Comparison of ENCODE assay signal across 1 worm cellular context in the genomic region with DNA sequence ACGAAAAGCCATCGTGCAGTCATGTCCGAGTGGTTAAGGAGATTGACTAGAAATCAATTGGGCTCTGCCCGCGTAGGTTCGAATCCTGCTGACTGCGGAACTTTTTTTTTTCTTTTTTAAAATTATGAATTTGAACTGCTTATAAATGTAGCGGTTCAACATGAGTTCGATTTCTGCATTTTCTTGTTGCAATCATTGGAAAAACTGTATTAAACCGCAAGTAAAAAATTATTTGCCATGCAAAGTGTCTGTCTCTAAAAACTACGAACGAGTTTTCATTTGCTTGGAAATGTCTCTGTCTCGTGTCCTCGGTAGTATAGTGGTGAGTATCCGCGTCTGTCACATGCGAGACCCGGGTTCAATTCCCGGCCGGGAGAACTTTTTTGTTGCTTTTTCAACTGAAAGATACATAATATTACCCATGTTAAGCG.
TF ChIP-seq lines count a peak whose summit lies in the region.

No protein-coding gene starts in this region.

TF ChIP-seq in whole organism, L4 larva, 104 proteins besides CTCF, POLR2A, EP300 and RAD21 (continued from another document):
- TF ChIP-seq hmg-1.1 (GFP tag; IDR thresholded peaks at IDR 0.05; lab: Robert Waterston, UW) (peak; percentile 50), lin-38 (GFP tag; IDR thresholded peaks at IDR 0.05; lab: Robert Waterston, UW) (peak; percentile 60), duxl-1 (tag; optimal IDR thresholded peaks at IDR 0.05; lab: Kevin White, UChicago; ENCODE audit: poor library complexity) (peak; percentile 52), arid-1 (GFP tag; conservative IDR thresholded peaks at IDR 0.05; lab: Robert Waterston, UW) (peak; percentile 15; the same call in 1 of the 2 replicates), gei-8 (GFP tag; optimal IDR thresholded peaks at IDR 0.05; lab: Kevin White, UChicago) (peak; percentile 46), vab-7 (GFP tag; IDR thresholded peaks at IDR 0.05; lab: Robert Waterston, UW) (peak; percentile 43; the same call in 1 of the 2 replicates), dpl-1 (GFP tag; optimal IDR thresholded peaks at IDR 0.05; lab: Kevin White, UChicago) (peak; percentile 1), dmd-8 (GFP tag; IDR thresholded peaks at IDR 0.05; lab: Robert Waterston, UW) (peak; percentile 54; the same call in 1 of the 2 replicates), mxl-2 (GFP tag; conservative IDR thresholded peaks at IDR 0.05; lab: Robert Waterston, UW) (peak; percentile 38; the same call in 1 of the 2 replicates), mdt-29 (GFP tag; IDR thresholded peaks at IDR 0.05; lab: Robert Waterston, UW) (0 out of 2 replicates have a peak, but pooled peaks have one; percentile 57), Y75B8A.6 (GFP tag; IDR thresholded peaks at IDR 0.05; lab: Robert Waterston, UW) (peak; percentile 67; the same call in 1 of the 2 replicates), mdl-1 (tag; optimal IDR thresholded peaks at IDR 0.05; lab: Kevin White, UChicago) (peak; percentile 9 to 70), T26A8.4 (GFP tag; IDR thresholded peaks at IDR 0.05; lab: Robert Waterston, UW) (peak; percentile 54), F26F4.8 (GFP tag; conservative IDR thresholded peaks at IDR 0.05; lab: Robert Waterston, UW) (0 out of 2 replicates have a peak, but pooled peaks have one; percentile 3), ZK337.2 (GFP tag; IDR thresholded peaks at IDR 0.05; lab: Robert Waterston, UW) (0 out of 2 replicates have a peak, but pooled peaks have one; percentile 36), nhr-41 (GFP tag; IDR thresholded peaks at IDR 0.05; lab: Robert Waterston, UW) (peak; percentile 12; the same call in 1 of the 2 replicates)
TF ChIP-seq in whole organism, L4 larva: peak in this region for 35; not testable (repeated sequence) for 69.
